Fruit fly (Drosophila melanogaster): ENCODE data around the gene CG5188.

The CG5188 gene

dm6 chr2L:10387869-10388726 lies 40.5 kb upstream of the CG5188 start, which contains the start of gene da:
da (plus strand) TSS chr2L:10388105.
- no peak for TF ChIP-seq CG10348 (GFP tag; IDR thresholded peaks at IDR 0.05)
- peak; percentile 72 for TF ChIP-seq D1 (tag; optimal IDR thresholded peaks at IDR 0.05)
- peak; percentile 45 for TF ChIP-seq Pif1A (GFP tag; optimal IDR thresholded peaks at IDR 0.05)
- TF ChIP-seq CG8159 (tag; optimal IDR thresholded peaks at IDR 0.05): peak; percentile 31
- no peak for TF ChIP-seq CG13204 (GFP tag; optimal IDR thresholded peaks at IDR 0.05)
- TF ChIP-seq CG32121 (GFP tag; IDR thresholded peaks at IDR 0.05): peak; percentile 61; the same call in 1 of the 2 replicates
- peak; percentile 17 for TF ChIP-seq CG34367 (tag; optimal IDR thresholded peaks at IDR 0.05)
- TF ChIP-seq CG17806 (tag; optimal IDR thresholded peaks at IDR 0.05): peak; percentile 31
- no peak for TF ChIP-seq CG14655 (GFP tag; optimal IDR thresholded peaks at IDR 0.05)
- peak; percentile 32 for TF ChIP-seq CG9948 (tag; optimal IDR thresholded peaks at IDR 0.05)
- TF ChIP-seq CG12605 (GFP tag; IDR thresholded peaks at IDR 0.05): peak; percentile 28
- no peak for TF ChIP-seq gl (tag; optimal IDR thresholded peaks at IDR 0.05)
- TF ChIP-seq Ets98B (GFP tag; IDR thresholded peaks at IDR 0.05): peak; percentile 67
- peak; percentile 65; the same call in 2 of the 3 replicates for TF ChIP-seq CG4496 (GFP tag; IDR thresholded peaks at IDR 0.05)
- no peak for TF ChIP-seq EcR (GFP tag; optimal IDR thresholded peaks at IDR 0.05)
- TF ChIP-seq Pif1B (GFP tag; optimal IDR thresholded peaks at IDR 0.05): no peak
- no peak for TF ChIP-seq rn (GFP tag; IDR thresholded peaks at IDR 0.05)
- TF ChIP-seq Snoo (tag; optimal IDR thresholded peaks at IDR 0.05): peak; percentile 41
- peak; percentile 16 for TF ChIP-seq CG8301 (tag; optimal IDR thresholded peaks at IDR 0.05)
- no peak for TF ChIP-seq fd96Ca (GFP tag; IDR thresholded peaks at IDR 0.05)
- peak; percentile 39 for TF ChIP-seq CG15710 (tag; optimal IDR thresholded peaks at IDR 0.05)

dm6 chr2L:10393467-10393866 lies 35.2 kb upstream of the CG5188 start:
- no peak for TF ChIP-seq CG14655 (GFP tag; optimal IDR thresholded peaks at IDR 0.05)

DNA sequence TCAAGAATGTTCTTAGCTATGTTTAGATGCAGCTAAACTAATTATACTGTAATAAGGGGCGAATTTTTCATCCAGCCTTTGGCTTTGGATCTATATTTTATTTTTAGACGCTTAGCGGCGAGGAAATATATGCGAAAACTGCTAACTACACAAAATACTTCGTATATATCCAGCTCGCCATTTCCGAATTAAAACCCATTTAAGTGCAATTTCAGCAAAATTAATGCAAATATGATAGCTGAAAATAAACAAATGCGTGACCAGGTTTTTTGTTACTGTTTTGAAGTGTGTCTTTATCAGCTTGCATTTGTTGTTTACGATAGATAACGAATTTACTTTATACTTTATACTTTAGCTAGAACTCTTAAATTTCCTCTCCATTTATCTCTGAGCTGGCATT lies 33.6 kb upstream of the CG5188 start:
- TF ChIP-seq CG17806 (tag; optimal IDR thresholded peaks at IDR 0.05) (no peak), CG10348 (GFP tag; IDR thresholded peaks at IDR 0.05) (no peak), rn (GFP tag; IDR thresholded peaks at IDR 0.05) (no peak), EcR (GFP tag; optimal IDR thresholded peaks at IDR 0.05) (no peak), CG8301 (tag; optimal IDR thresholded peaks at IDR 0.05) (no peak), CG8159 (tag; optimal IDR thresholded peaks at IDR 0.05) (no peak), gl (tag; optimal IDR thresholded peaks at IDR 0.05) (no peak), fd96Ca (GFP tag; IDR thresholded peaks at IDR 0.05) (no peak), CG14655 (GFP tag; optimal IDR thresholded peaks at IDR 0.05) (no peak), Pif1B (GFP tag; optimal IDR thresholded peaks at IDR 0.05) (no peak), Ets98B (GFP tag; IDR thresholded peaks at IDR 0.05) (no peak), CG13204 (GFP tag; optimal IDR thresholded peaks at IDR 0.05) (no peak), Pif1A (GFP tag; optimal IDR thresholded peaks at IDR 0.05) (no peak), CG32121 (GFP tag; IDR thresholded peaks at IDR 0.05) (no peak), CG15710 (tag; optimal IDR thresholded peaks at IDR 0.05) (no peak), CG9948 (tag; optimal IDR thresholded peaks at IDR 0.05) (no peak)

dm6 chr2L:10395642-10396487 lies 32.8 kb upstream of the CG5188 start, which contains the start of gene Mdh1:
Mdh1 (minus strand) TSS chr2L:10396332.
- TF ChIP-seq gl (tag; optimal IDR thresholded peaks at IDR 0.05) (no peak), CG17806 (tag; optimal IDR thresholded peaks at IDR 0.05) (no peak), EcR (GFP tag; optimal IDR thresholded peaks at IDR 0.05) (peak; percentile 20), CG14655 (GFP tag; optimal IDR thresholded peaks at IDR 0.05) (no peak)

DNA sequence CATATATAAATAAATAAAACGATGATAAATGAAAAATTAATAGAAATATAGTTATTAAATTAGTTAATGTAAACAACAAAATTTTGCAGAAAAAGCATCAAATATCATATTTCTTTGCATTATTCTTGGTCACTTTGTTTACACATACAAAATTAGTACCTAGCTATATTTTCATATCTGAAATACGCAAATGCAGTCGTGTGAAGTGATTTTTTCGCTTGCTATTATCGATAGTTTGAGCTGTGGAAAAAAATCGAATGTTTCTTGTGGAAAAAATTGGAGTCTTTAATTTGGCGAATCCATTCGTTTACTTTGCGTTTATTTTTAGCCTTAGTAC lies 32.2 kb upstream of the CG5188 start, which contains the start of gene Cnot4:
Gene Cnot4 (plus strand): TSS at position 229 of the 337 bp plus-strand sequence.
- TF ChIP-seq fd96Ca (GFP tag; IDR thresholded peaks at IDR 0.05): no peak
- no peak for TF ChIP-seq CG8301 (tag; optimal IDR thresholded peaks at IDR 0.05)
- TF ChIP-seq Snoo (tag; optimal IDR thresholded peaks at IDR 0.05): no peak
- TF ChIP-seq CG8159 (tag; optimal IDR thresholded peaks at IDR 0.05): no peak
- TF ChIP-seq CG34367 (tag; optimal IDR thresholded peaks at IDR 0.05): no peak
- TF ChIP-seq CG9948 (tag; optimal IDR thresholded peaks at IDR 0.05): no peak
- no peak for TF ChIP-seq CG32121 (GFP tag; IDR thresholded peaks at IDR 0.05)
- no peak for TF ChIP-seq Pif1B (GFP tag; optimal IDR thresholded peaks at IDR 0.05)
- TF ChIP-seq CG15710 (tag; optimal IDR thresholded peaks at IDR 0.05): no peak
- TF ChIP-seq Pif1A (GFP tag; optimal IDR thresholded peaks at IDR 0.05): no peak
- no peak for TF ChIP-seq gl (tag; optimal IDR thresholded peaks at IDR 0.05)
- TF ChIP-seq CG12605 (GFP tag; IDR thresholded peaks at IDR 0.05): no peak
- TF ChIP-seq rn (GFP tag; IDR thresholded peaks at IDR 0.05): no peak
- TF ChIP-seq CG17806 (tag; optimal IDR thresholded peaks at IDR 0.05): no peak

Measured in whole organism, pupa.